Fruit fly (Drosophila melanogaster) whole organism, embryonic: ENCODE results near the gene CG7149.
A peak's percentile ranks its signal among the peaks of the same experiment; 100 is the strongest.

ENCODE experiments used
- Aef1 ChIP-seq: fragments of 200-800 bp; sonication (Bioruptor generic); IDR thresholded peaks from 3 replicates; pipeline ENCODE4 v1.3.6; 2022; ENCODE audit warnings: missing biosample characterization, missing genetic modification characterization
- Asciz ChIP-seq: fragments of 200-800 bp; sonication (Bioruptor generic); optimal IDR thresholded peaks from 2 replicates; lab custom pipeline; 2017; ENCODE audit warnings: missing biosample characterization, mild to moderate bottlenecking, missing genetic modification characterization, missing genetic modification reagents
- Bteb2 ChIP-seq: fragments of 200-800 bp; sonication (Bioruptor generic); optimal IDR thresholded peaks from 2 replicates; lab custom pipeline; 2016; ENCODE audit warnings: missing biosample characterization, missing genetic modification characterization
- C15 ChIP-seq: fragments of 200-800 bp; sonication (Bioruptor generic); IDR thresholded peaks from 3 replicates; pipeline ENCODE4 v1.3.6; 2022; ENCODE audit warnings: missing biosample characterization, missing genetic modification characterization
- CG11085 ChIP-seq: fragments of 200-800 bp; sonication (Bioruptor generic); IDR thresholded peaks from 2 replicates; pipeline ENCODE4 v1.3.6; 2022; ENCODE audit warnings: missing biosample characterization, missing genetic modification characterization
- CG14710 ChIP-seq: fragments of 200-800 bp; sonication (Bioruptor generic); optimal IDR thresholded peaks from 3 replicates; lab custom pipeline; 2019; ENCODE audit warnings: missing biosample characterization, mild to moderate bottlenecking, missing genetic modification characterization, moderate library complexity
- CG15696 ChIP-seq: fragments of 200-800 bp; sonication (Bioruptor generic); optimal IDR thresholded peaks from 2 replicates; lab custom pipeline; 2019; ENCODE audit warnings: missing biosample characterization, mild to moderate bottlenecking, missing genetic modification characterization, moderate library complexity
- CG16863 ChIP-seq: fragments of 200-800 bp; sonication (Bioruptor generic); optimal IDR thresholded peaks from 3 replicates; lab custom pipeline; 2016; ENCODE audit warnings: missing biosample characterization, missing genetic modification characterization
- CG17568 ChIP-seq: fragments of 200-800 bp; sonication (Bioruptor generic); optimal IDR thresholded peaks from 2 replicates; lab custom pipeline; 2018; ENCODE audit warnings: missing biosample characterization, mild to moderate bottlenecking, missing genetic modification characterization, moderate library complexity
- CG17612 ChIP-seq: fragments of 200-800 bp; sonication (Bioruptor generic); IDR thresholded peaks from 2 replicates; pipeline ENCODE4 v1.3.6; 2022; ENCODE audit warnings: missing biosample characterization, missing genetic modification characterization
- CG17802 ChIP-seq: fragments of 200-800 bp; sonication (Bioruptor generic); optimal IDR thresholded peaks from 2 replicates; lab custom pipeline; 2018; ENCODE audit warnings: missing biosample characterization, mild to moderate bottlenecking, missing genetic modification characterization, moderate library complexity
- CG1832 ChIP-seq: fragments of 200-800 bp; sonication (Bioruptor generic); optimal IDR thresholded peaks from 2 replicates; lab custom pipeline; 2017; ENCODE audit warnings: missing biosample characterization, mild to moderate bottlenecking, missing genetic modification characterization, inconsistent platforms
- CG18764 ChIP-seq: fragments of 200-800 bp; sonication (Bioruptor generic); optimal IDR thresholded peaks from 3 replicates; lab custom pipeline; 2016; ENCODE audit warnings: missing biosample characterization, missing genetic modification characterization
- CG2712 ChIP-seq: fragments of 200-800 bp; optimal IDR thresholded peaks from 3 replicates; lab custom pipeline; 2019; ENCODE audit warnings: missing biosample characterization, mild to moderate bottlenecking, missing genetic modification characterization, moderate library complexity
- CG31365 ChIP-seq: fragments of 200-800 bp; sonication (Bioruptor generic); optimal IDR thresholded peaks from 2 replicates; lab custom pipeline; 2018; ENCODE audit warnings: missing biosample characterization, mild to moderate bottlenecking, missing genetic modification characterization
- CG32772 ChIP-seq: fragments of 200-800 bp; sonication (Bioruptor generic); IDR thresholded peaks from 2 replicates; pipeline ENCODE4 v1.3.6; 2022; ENCODE audit warnings: missing biosample characterization, missing genetic modification characterization
- CG5180 ChIP-seq: fragments of 200-800 bp; sonication (Bioruptor generic); optimal IDR thresholded peaks from 3 replicates; lab custom pipeline; 2017; ENCODE audit warnings: missing biosample characterization, missing genetic modification characterization, mild to moderate bottlenecking, moderate library complexity, missing genetic modification reagents
- CG6854 ChIP-seq: fragments of 200-800 bp; sonication (Bioruptor generic); optimal IDR thresholded peaks from 3 replicates; lab custom pipeline; 2017; ENCODE audit warnings: missing biosample characterization, mild to moderate bottlenecking, missing genetic modification characterization
- CG7928 ChIP-seq: fragments of 200-800 bp; sonication (Bioruptor generic); optimal IDR thresholded peaks from 2 replicates; lab custom pipeline; 2017; ENCODE audit warnings: missing biosample characterization, mild to moderate bottlenecking, missing genetic modification characterization
- CG7987 ChIP-seq: fragments of 200-800 bp; sonication (Bioruptor generic); optimal IDR thresholded peaks from 2 replicates; lab custom pipeline; 2018; ENCODE audit warnings: missing biosample characterization, mild to moderate bottlenecking, missing genetic modification characterization, moderate library complexity
- CG8281 ChIP-seq: fragments of 200-800 bp; sonication (Bioruptor generic); optimal IDR thresholded peaks from 2 replicates; lab custom pipeline; 2018; ENCODE audit warnings: missing biosample characterization, mild to moderate bottlenecking, missing genetic modification characterization, moderate library complexity
- CG8359 ChIP-seq: fragments of 200-800 bp; sonication (Bioruptor generic); optimal IDR thresholded peaks from 2 replicates; lab custom pipeline; 2017; ENCODE audit warnings: missing biosample characterization, mild to moderate bottlenecking, missing genetic modification characterization, borderline replicate concordance
- Deaf1 ChIP-seq: fragments of 200-800 bp; optimal IDR thresholded peaks from 3 replicates; lab custom pipeline; 2019; ENCODE audit warnings: missing biosample characterization, mild to moderate bottlenecking, missing genetic modification characterization, moderate library complexity
- HLH54F ChIP-seq: fragments of 200-800 bp; sonication (Bioruptor generic); optimal IDR thresholded peaks from 3 replicates; lab custom pipeline; 2016; ENCODE audit warnings: missing biosample characterization, missing genetic modification characterization
- Hmr ChIP-seq: fragments of 200-800 bp; sonication (Bioruptor generic); optimal IDR thresholded peaks from 3 replicates; lab custom pipeline; 2017; ENCODE audit warnings: mild to moderate bottlenecking, missing biosample characterization, missing genetic modification reagents, missing genetic modification characterization
- Kr ChIP-seq: fragments of 200-800 bp; sonication (Bioruptor generic); optimal IDR thresholded peaks from 2 replicates; lab custom pipeline; 2017; ENCODE audit warnings: missing biosample characterization, mild to moderate bottlenecking, missing genetic modification characterization
- NK7.1 ChIP-seq: fragments of 200-800 bp; sonication (Bioruptor generic); optimal IDR thresholded peaks from 3 replicates; lab custom pipeline; 2016; ENCODE audit warnings: missing biosample characterization, missing genetic modification characterization
- Neu2 ChIP-seq: fragments of 200-800 bp; sonication (Bioruptor generic); optimal IDR thresholded peaks from 3 replicates; lab custom pipeline; 2016; ENCODE audit warnings: missing biosample characterization, missing genetic modification characterization, borderline replicate concordance
- Opbp ChIP-seq: fragments of 200-800 bp; sonication (Bioruptor generic); IDR thresholded peaks from 3 replicates; pipeline ENCODE4 v1.3.6; 2022; ENCODE audit warnings: missing biosample characterization, missing genetic modification characterization; ENCODE audit not compliant: partially characterized antibody
- Ptx1 ChIP-seq: fragments of 200-800 bp; sonication (Bioruptor generic); IDR thresholded peaks from 2 replicates; pipeline ENCODE4 v1.3.6; 2022; ENCODE audit warnings: missing biosample characterization, missing genetic modification characterization
- Rfx ChIP-seq: fragments of 200-800 bp; sonication (Bioruptor generic); IDR thresholded peaks from 2 replicates; pipeline ENCODE4 v1.3.6; 2022; ENCODE audit warnings: missing biosample characterization, missing genetic modification characterization
- YL-1 ChIP-seq: fragments of 200-800 bp; sonication (Bioruptor generic); optimal IDR thresholded peaks from 3 replicates; lab custom pipeline; 2017; ENCODE audit warnings: missing biosample characterization, mild to moderate bottlenecking, missing genetic modification characterization
- ap ChIP-seq: fragments of 200-800 bp; sonication (Bioruptor generic); IDR thresholded peaks from 2 replicates; pipeline ENCODE4 v1.3.6; 2022; ENCODE audit warnings: missing biosample characterization, missing genetic modification characterization
- bbx ChIP-seq: fragments of 200-800 bp; sonication (Bioruptor generic); IDR thresholded peaks from 2 replicates; pipeline ENCODE4 v1.3.6; 2022; ENCODE audit warnings: missing biosample characterization, missing genetic modification characterization; ENCODE audit not compliant: partially characterized antibody
- dm ChIP-seq: fragments of 200-800 bp; sonication (Bioruptor generic); optimal IDR thresholded peaks from 3 replicates; lab custom pipeline; 2016; ENCODE audit warnings: missing biosample characterization, missing genetic modification characterization
- emc ChIP-seq: fragments of 200-800 bp; sonication (Bioruptor generic); optimal IDR thresholded peaks from 2 replicates; lab custom pipeline; 2016; ENCODE audit warnings: missing biosample characterization, missing genetic modification characterization
- esg ChIP-seq: fragments of 200-800 bp; sonication (Bioruptor generic); conservative IDR thresholded peaks from 2 replicates; pipeline ENCODE4 v1.3.6; 2022; ENCODE audit warnings: missing biosample characterization, missing genetic modification characterization
- fu2 ChIP-seq: fragments of 200-800 bp; sonication (Bioruptor generic); optimal IDR thresholded peaks from 2 replicates; lab custom pipeline; 2016; ENCODE audit warnings: missing biosample characterization, missing genetic modification characterization
- gcm ChIP-seq: fragments of 200-800 bp; sonication (Bioruptor generic); optimal IDR thresholded peaks from 2 replicates; lab custom pipeline; 2019; ENCODE audit warnings: missing biosample characterization, mild to moderate bottlenecking, missing genetic modification characterization, moderate library complexity
- gro ChIP-seq: fragments of 200-800 bp; sonication (Bioruptor generic); optimal IDR thresholded peaks from 2 replicates; lab custom pipeline; 2016; ENCODE audit warnings: missing biosample characterization, missing genetic modification characterization
- h ChIP-seq: fragments of >200 bp; optimal IDR thresholded peaks from 2 replicates; lab custom pipeline; 2017
- nom ChIP-seq: fragments of 200-800 bp; sonication (Bioruptor generic); optimal IDR thresholded peaks from 2 replicates; lab custom pipeline; 2017; ENCODE audit warnings: missing biosample characterization, missing genetic modification characterization, mild to moderate bottlenecking, moderate library complexity, missing genetic modification reagents
- pho ChIP-seq: fragments of 200-800 bp; sonication (Bioruptor generic); optimal IDR thresholded peaks from 2 replicates; lab custom pipeline; 2016; ENCODE audit warnings: missing biosample characterization, missing genetic modification characterization
- sd ChIP-seq: fragments of 200-800 bp; sonication (Bioruptor generic); optimal IDR thresholded peaks from 3 replicates; lab custom pipeline; 2018; ENCODE audit warnings: missing biosample characterization, mild to moderate bottlenecking, missing genetic modification characterization, moderate library complexity
- sisA ChIP-seq: fragments of 200-800 bp; sonication (Bioruptor generic); IDR thresholded peaks from 2 replicates; pipeline ENCODE4 v1.3.6; 2022; ENCODE audit warnings: missing biosample characterization, missing genetic modification characterization
- stc ChIP-seq: fragments of 200-800 bp; sonication (Bioruptor generic); IDR thresholded peaks from 2 replicates; pipeline ENCODE4 v1.3.6; 2022; ENCODE audit warnings: missing biosample characterization, missing genetic modification characterization
- tap ChIP-seq: fragments of 200-800 bp; optimal IDR thresholded peaks from 3 replicates; lab custom pipeline; 2019; ENCODE audit warnings: missing biosample characterization, mild to moderate bottlenecking, missing genetic modification characterization, moderate library complexity
- tio ChIP-seq: fragments of 200-800 bp; sonication (Bioruptor generic); optimal IDR thresholded peaks from 2 replicates; lab custom pipeline; 2017; ENCODE audit warnings: missing biosample characterization, missing genetic modification characterization, inconsistent platforms
- trh ChIP-seq: fragments of 200-800 bp; sonication (Bioruptor generic); optimal IDR thresholded peaks from 2 replicates; lab custom pipeline; 2016; ENCODE audit warnings: missing biosample characterization, missing genetic modification characterization
- unc-4 ChIP-seq: fragments of 200-800 bp; sonication (Bioruptor generic); IDR thresholded peaks from 2 replicates; pipeline ENCODE4 v1.3.6; 2022; ENCODE audit warnings: missing biosample characterization, missing genetic modification characterization; ENCODE audit not compliant: partially characterized antibody
- vfl ChIP-seq: fragments of 200-800 bp; sonication (Bioruptor generic); optimal IDR thresholded peaks from 2 replicates; lab custom pipeline; 2016; ENCODE audit warnings: missing biosample characterization, missing genetic modification characterization

Gene CG7149

dm6 chr2L:7813357-7813756, 23.0 kb upstream of the CG7149 start (continued):
- TF ChIP-seq Opbp (GFP tag; lab: Robert Waterston, UW) (no peak), CG15696 (tag; lab: Kevin White, UChicago) (peak; percentile 73), CG32772 (GFP tag; lab: Robert Waterston, UW) (no peak), CG18764 (peak; percentile 39), CG7928 (GFP tag; lab: Kevin White, UChicago) (no peak), CG1832 (GFP tag; lab: Kevin White, UChicago) (no peak), Rfx (peak; percentile 39; the same call in 1 of the 2 replicates), bbx (GFP tag; lab: Robert Waterston, UW) (no peak), Ptx1 (GFP tag; lab: Robert Waterston, UW) (no peak), CG17568 (GFP tag; lab: Kevin White, UChicago) (peak; percentile 43), YL-1 (GFP tag; lab: Kevin White, UChicago) (peak; percentile 10), Deaf1 (tag; lab: Kevin White, UChicago) (peak; percentile 22), tap (tag; lab: Kevin White, UChicago) (peak; percentile 30), CG17612 (no peak), dm (GFP tag; lab: Kevin White, UChicago) (peak; percentile 31), CG5180 (peak; percentile 32), Neu2 (GFP tag; lab: Kevin White, UChicago) (no peak), esg (GFP tag; lab: Robert Waterston, UW) (no peak), emc (GFP tag; lab: Kevin White, UChicago) (no peak), fu2 (GFP tag; lab: Kevin White, UChicago) (no peak), trh (GFP tag; lab: Kevin White, UChicago) (no peak), ap (no peak), CG2712 (peak; percentile 34), CG17802 (no peak), Kr (GFP tag; lab: Kevin White, UChicago) (no peak), CG6854 (GFP tag; lab: Kevin White, UChicago) (peak; percentile 33), gcm (GFP tag; lab: Kevin White, UChicago) (no peak), sd (tag; lab: Kevin White, UChicago) (peak; percentile 37), CG8359 (GFP tag; lab: Kevin White, UChicago) (peak; percentile 42), tio (no peak), Asciz (GFP tag; lab: Kevin White, UChicago) (peak; percentile 72), sisA (no peak), Aef1 (GFP tag; lab: Robert Waterston, UW) (no peak), C15 (GFP tag; lab: Robert Waterston, UW) (no peak), CG31365 (tag; lab: Kevin White, UChicago) (peak; percentile 79), CG8281 (tag; lab: Kevin White, UChicago) (peak; percentile 42), NK7.1 (GFP tag; lab: Kevin White, UChicago) (peak; percentile 46), gro (GFP tag; lab: Kevin White, UChicago) (peak; percentile 77), Hmr (GFP tag; lab: Kevin White, UChicago) (peak; percentile 65), CG7987 (peak; percentile 84), pho (GFP tag; lab: Kevin White, UChicago) (peak; percentile 34), vfl (GFP tag; lab: Kevin White, UChicago) (no peak), HLH54F (GFP tag; lab: Kevin White, UChicago) (no peak), unc-4 (no peak), stc (GFP tag; lab: Robert Waterston, UW) (no peak; the same call in 1 of the 2 replicates), nom (no peak), CG14710 (tag; lab: Kevin White, UChicago) (peak; percentile 49), CG11085 (no peak), Bteb2 (GFP tag; lab: Kevin White, UChicago) (peak; percentile 25), CG16863 (GFP tag; lab: Kevin White, UChicago) (no peak), h (no peak)
